Fruit fly (Drosophila melanogaster): ENCODE measurements around the gene Irbp18.
"Not testable (repeated sequence)": the region's sequence is repeated elsewhere in the genome, so short reads cannot be mapped to it uniquely, and the experiment has no call there.

DNA sequence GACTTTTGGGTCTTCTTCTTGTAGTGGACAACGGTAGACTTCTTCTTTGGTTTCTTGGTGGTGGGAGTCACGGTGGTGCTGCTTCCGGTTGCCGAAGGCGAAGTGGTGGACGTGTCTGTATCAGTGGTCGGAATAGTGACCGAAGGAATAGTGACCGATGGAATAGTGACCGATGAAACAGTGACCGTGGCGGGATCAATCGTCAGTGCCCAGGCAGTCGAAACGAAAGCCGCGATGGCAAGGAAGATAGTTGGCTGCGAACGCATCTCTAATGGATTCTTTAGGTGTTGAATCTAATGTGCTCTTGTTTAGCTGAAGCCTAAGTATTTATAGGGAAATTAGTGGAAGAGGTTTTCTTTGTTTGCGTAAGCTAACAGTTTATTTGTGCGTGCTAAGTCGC is 34.1 kb upstream of the Irbp18 start, which contains the start of gene CG32074:
- not testable (repeated sequence) for TF ChIP-seq CG8478, psq (optimal IDR thresholded peaks at IDR 0.05)

Data from whole organism.